Worm (Caenorhabditis elegans) whole organism, L1 larva: Measurements from ENCODE around the gene R04E5.7.

ENCODE experiments used
- C16A3.4 ChIP-seq: fragments of 150-350 bp; optimal IDR thresholded peaks from 2 replicates; lab custom pipeline; 2014; ENCODE audit warnings: missing biosample characterization, missing genetic modification characterization
- aha-1 ChIP-seq: fragments of 150-350 bp; optimal IDR thresholded peaks from 2 replicates; lab custom pipeline; 2014; ENCODE audit warnings: missing biosample characterization, missing genetic modification characterization
- alr-1 ChIP-seq: fragments of 200-800 bp; sonication (Bioruptor generic); optimal IDR thresholded peaks from 2 replicates; lab custom pipeline; 2018; ENCODE audit warnings: borderline replicate concordance, mild to moderate bottlenecking, missing genetic modification characterization, missing compliant biosample characterization
- blmp-1 ChIP-seq: fragments of 150-350 bp; optimal IDR thresholded peaks from 2 replicates; lab custom pipeline; 2014; ENCODE audit warnings: missing biosample characterization, missing genetic modification characterization
- ceh-82 ChIP-seq, 3 experiments: fragments of 150-350 bp in 1 of 3; sonication (generic microtip) in 2 of 3; optimal IDR thresholded peaks; 2 replicates each; lab custom pipeline; 2014 to 2017; ENCODE audit warnings: missing biosample characterization in 3 of 3, missing genetic modification characterization in 3 of 3
- ces-1 ChIP-seq: fragments of 150-350 bp; optimal IDR thresholded peaks from 2 replicates; lab custom pipeline; 2014; ENCODE audit warnings: missing biosample characterization, missing genetic modification reagents, missing genetic modification characterization
- dsc-1 ChIP-seq: sonication (generic microtip); optimal IDR thresholded peaks from 2 replicates; lab custom pipeline; 2016; ENCODE audit warnings: mild to moderate bottlenecking, missing genetic modification characterization, missing compliant biosample characterization
- efl-1 ChIP-seq, 4 experiments: fragments of 150-350 bp; optimal IDR thresholded peaks in 3 of 4; peaks in 1 of 4; 1 replicate in 1 of 4; 2 replicates in 3 of 4; lab custom pipeline; 2014; ENCODE audit warnings: missing biosample characterization in 2 of 4, missing genetic modification characterization in 2 of 4, missing genetic modification reagents in 2 of 4
- efl-3 ChIP-seq: fragments of 200-800 bp; sonication (Bioruptor generic); optimal IDR thresholded peaks from 2 replicates; lab custom pipeline; 2018; ENCODE audit warnings: mild to moderate bottlenecking, missing genetic modification characterization, missing compliant biosample characterization
- egl-27 ChIP-seq, 2 experiments: fragments of 150-350 bp in 1 of 2; sonication (generic microtip); optimal IDR thresholded peaks; 3 replicates each; lab custom pipeline; 2017 to 2018; ENCODE audit warnings: missing biosample characterization in 2 of 2, missing genetic modification characterization in 2 of 2, missing genetic modification reagents in 2 of 2
- fkh-8 ChIP-seq: sonication (generic microtip); optimal IDR thresholded peaks from 2 replicates; lab custom pipeline; 2016; ENCODE audit warnings: mild to moderate bottlenecking, missing genetic modification characterization, missing compliant biosample characterization
- fos-1 ChIP-seq: fragments of 150-350 bp; optimal IDR thresholded peaks from 2 replicates; lab custom pipeline; 2014; ENCODE audit warnings: missing biosample characterization, missing genetic modification characterization
- hpl-2 ChIP-seq: fragments of 150-350 bp; optimal IDR thresholded peaks from 2 replicates; lab custom pipeline; 2014; ENCODE audit warnings: missing biosample characterization, missing genetic modification reagents, missing genetic modification characterization
- irx-1 ChIP-seq: sonication (generic microtip); optimal IDR thresholded peaks from 2 replicates; lab custom pipeline; 2016; ENCODE audit warnings: missing genetic modification characterization, missing compliant biosample characterization
- isw-1 ChIP-seq: fragments of 200-800 bp; sonication (Bioruptor generic); IDR thresholded peaks from 2 replicates; pipeline ENCODE4 v1.3.6; 2022; ENCODE audit warnings: missing genetic modification characterization, missing compliant biosample characterization
- lin-14 ChIP-seq: fragments of 200-800 bp; sonication (Bioruptor generic); optimal IDR thresholded peaks from 2 replicates; lab custom pipeline; 2018; ENCODE audit warnings: mild to moderate bottlenecking, missing genetic modification characterization, moderate library complexity, missing compliant biosample characterization
- lin-35 ChIP-seq, 2 experiments: fragments of 150-350 bp; optimal IDR thresholded peaks; 2 replicates each; lab custom pipeline; 2014; ENCODE audit warnings: missing biosample characterization in 2 of 2, missing genetic modification characterization in 2 of 2, missing genetic modification reagents in 2 of 2
- lin-39 ChIP-seq: fragments of 150-350 bp; optimal IDR thresholded peaks from 2 replicates; lab custom pipeline; 2014; ENCODE audit warnings: missing biosample characterization, missing genetic modification reagents, missing genetic modification characterization
- lir-3 ChIP-seq: sonication (generic microtip); optimal IDR thresholded peaks from 2 replicates; lab custom pipeline; 2016; ENCODE audit warnings: mild to moderate bottlenecking, missing genetic modification characterization, moderate library complexity, missing compliant biosample characterization; ENCODE audit not compliant: poor library complexity
- lsy-2 ChIP-seq, 2 experiments: fragments of 150-350 bp; optimal IDR thresholded peaks; 2 replicates each; lab custom pipeline; 2014; ENCODE audit warnings: missing biosample characterization in 2 of 2, missing genetic modification characterization in 2 of 2
- mdl-1 ChIP-seq, 2 experiments: fragments of 150-350 bp; optimal IDR thresholded peaks; 2 replicates each; lab custom pipeline; 2014 to 2017; ENCODE audit warnings: missing biosample characterization in 2 of 2, missing genetic modification characterization in 2 of 2, inconsistent platforms in 1 of 2
- nhr-19 ChIP-seq: fragments of 200-800 bp; sonication (Bioruptor generic); conservative IDR thresholded peaks from 2 replicates; pipeline ENCODE4 v1.3.6; 2022; ENCODE audit warnings: missing genetic modification characterization, missing compliant biosample characterization
- nhr-20 ChIP-seq: sonication (generic microtip); optimal IDR thresholded peaks from 2 replicates; lab custom pipeline; 2016; ENCODE audit warnings: mild to moderate bottlenecking, missing genetic modification characterization, missing compliant biosample characterization
- nhr-71 ChIP-seq: sonication (generic microtip); optimal IDR thresholded peaks from 2 replicates; lab custom pipeline; 2016; ENCODE audit warnings: mild to moderate bottlenecking, missing genetic modification characterization, moderate library complexity, missing compliant biosample characterization
- nhr-76 ChIP-seq: sonication (generic microtip); optimal IDR thresholded peaks from 2 replicates; lab custom pipeline; 2017; ENCODE audit warnings: missing biosample characterization, missing genetic modification characterization
- nhr-77 ChIP-seq: fragments of 150-350 bp; optimal IDR thresholded peaks from 2 replicates; lab custom pipeline; 2014; ENCODE audit warnings: missing biosample characterization, missing genetic modification characterization
- nhr-84 ChIP-seq: sonication (generic microtip); optimal IDR thresholded peaks from 2 replicates; lab custom pipeline; 2017; ENCODE audit warnings: missing biosample characterization, missing genetic modification characterization
- nhr-85 ChIP-seq: sonication (generic microtip); peaks from one replicate; lab custom pipeline; 2016; ENCODE audit warnings: missing genetic modification characterization, inconsistent platforms, missing compliant biosample characterization
- nhr-90 ChIP-seq: sonication (generic microtip); optimal IDR thresholded peaks from 2 replicates; lab custom pipeline; 2016; ENCODE audit warnings: mild to moderate bottlenecking, missing genetic modification characterization, missing compliant biosample characterization; ENCODE audit not compliant: poor library complexity
- pag-3 ChIP-seq: sonication (generic microtip); optimal IDR thresholded peaks from 2 replicates; lab custom pipeline; 2017; ENCODE audit warnings: missing genetic modification characterization, mild to moderate bottlenecking, missing compliant biosample characterization, antibody characterized with exemption, borderline replicate concordance; ENCODE audit not compliant: insufficient read depth
- pqm-1 ChIP-seq: sonication (generic microtip); optimal IDR thresholded peaks from 3 replicates; lab custom pipeline; 2017; ENCODE audit warnings: missing biosample characterization, missing genetic modification characterization
- rnt-1 ChIP-seq: sonication (generic microtip); optimal IDR thresholded peaks from 2 replicates; lab custom pipeline; 2016; ENCODE audit warnings: mild to moderate bottlenecking, missing genetic modification characterization, moderate library complexity, missing compliant biosample characterization
- snu-23 ChIP-seq: sonication (generic microtip); optimal IDR thresholded peaks from 2 replicates; lab custom pipeline; 2016; ENCODE audit warnings: missing genetic modification characterization, missing compliant biosample characterization
- sptf-1 ChIP-seq: fragments of 150-350 bp; optimal IDR thresholded peaks from 2 replicates; lab custom pipeline; 2014; ENCODE audit warnings: missing biosample characterization, missing genetic modification characterization
- sup-37 ChIP-seq: fragments of 200-800 bp; sonication (Bioruptor generic); optimal IDR thresholded peaks from 2 replicates; lab custom pipeline; 2018; ENCODE audit warnings: mild to moderate bottlenecking, missing genetic modification characterization, missing compliant biosample characterization
- swsn-7 ChIP-seq: sonication (generic microtip); optimal IDR thresholded peaks from 2 replicates; lab custom pipeline; 2016; ENCODE audit warnings: missing genetic modification characterization, missing compliant biosample characterization
- tbx-2 ChIP-seq: sonication (generic microtip); optimal IDR thresholded peaks from 2 replicates; lab custom pipeline; 2016; ENCODE audit warnings: missing genetic modification characterization, missing compliant biosample characterization
- unc-130 ChIP-seq: fragments of 150-350 bp; optimal IDR thresholded peaks from 2 replicates; lab custom pipeline; 2017; ENCODE audit warnings: missing biosample characterization, missing genetic modification characterization, inconsistent platforms
- unc-30 ChIP-seq: sonication (generic microtip); optimal IDR thresholded peaks from 2 replicates; lab custom pipeline; 2017; ENCODE audit warnings: missing biosample characterization, missing genetic modification characterization
- unc-62 ChIP-seq: fragments of 150-350 bp; optimal IDR thresholded peaks from 2 replicates; lab custom pipeline; 2014; ENCODE audit warnings: missing biosample characterization, missing genetic modification reagents, missing genetic modification characterization
- unc-98 ChIP-seq: fragments of 200-800 bp; sonication (Bioruptor generic); IDR thresholded peaks from 2 replicates; pipeline ENCODE4 v1.3.6; 2022; ENCODE audit warnings: missing genetic modification characterization, missing compliant biosample characterization
- ztf-11 ChIP-seq, 2 experiments: sonication (generic microtip); optimal IDR thresholded peaks; 2 replicates each; lab custom pipeline; 2016 to 2017; ENCODE audit warnings: missing genetic modification characterization in 2 of 2, missing biosample characterization in 1 of 2, missing compliant biosample characterization in 1 of 2
- ztf-4 ChIP-seq: fragments of 150-350 bp; optimal IDR thresholded peaks from 2 replicates; lab custom pipeline; 2014; ENCODE audit warnings: missing biosample characterization, missing genetic modification characterization

The R04E5.7 gene

DNA sequence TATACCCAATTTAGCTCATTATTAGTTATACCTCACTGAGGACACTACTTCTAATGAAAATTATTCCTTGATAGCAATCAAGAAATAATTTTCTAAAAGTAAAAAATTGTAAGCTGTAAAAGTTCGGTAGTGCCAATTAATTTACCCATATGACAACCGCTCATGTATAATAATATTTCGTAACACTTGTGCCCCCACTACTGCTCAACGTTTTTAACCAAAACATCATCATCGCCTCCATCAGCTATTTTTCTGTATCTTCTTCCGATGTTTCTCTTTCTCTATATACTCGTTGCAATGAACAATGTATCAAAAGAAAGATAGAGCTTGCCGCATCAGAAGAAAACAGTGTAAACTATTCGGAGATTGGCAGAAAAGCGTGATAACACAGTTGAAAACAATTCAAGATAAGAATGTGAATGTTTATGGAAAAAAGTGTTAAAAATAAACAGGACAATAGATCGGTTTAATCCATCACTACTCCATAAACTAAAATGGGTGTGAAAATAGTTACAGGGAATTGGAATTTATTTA lies 9.3 kb downstream of the R04E5.7 start:
- TF ChIP-seq fkh-8 (tag; lab: Kevin White, UChicago) (no peak), lin-39 (tag; lab: Kevin White, UChicago) (peak; percentile 7), snu-23 (GFP tag; lab: Kevin White, UChicago) (no peak), fos-1 (tag; lab: Kevin White, UChicago) (no peak), C16A3.4 (no peak), egl-27 (tag; optimal IDR thresholded peaks at IDR 0.05; lab: Kevin White, UChicago) (no peak), pag-3 (tag; lab: Kevin White, UChicago) (peak; percentile 81), aha-1 (tag; lab: Kevin White, UChicago) (no peak), isw-1 (GFP tag; lab: Robert Waterston, UW) (no peak), efl-3 (GFP tag; lab: Kevin White, UChicago) (no peak), unc-62 (no peak), nhr-90 (tag; lab: Kevin White, UChicago) (no peak), nhr-71 (peak; percentile 20), sptf-1 (tag; lab: Kevin White, UChicago) (no peak), rnt-1 (tag; lab: Kevin White, UChicago) (peak; percentile 44), nhr-77 (no peak), alr-1 (tag; lab: Kevin White, UChicago) (no peak), tbx-2 (tag; lab: Kevin White, UChicago) (no peak), unc-98 (GFP tag; lab: Robert Waterston, UW) (no peak), unc-130 (no peak), ztf-4 (tag; lab: Kevin White, UChicago) (no peak), blmp-1 (no peak), nhr-76 (no peak), unc-30 (no peak), ztf-11 (tag; optimal IDR thresholded peaks at IDR 0.05; lab: Kevin White, UChicago) (no peak), ces-1 (GFP tag; lab: Kevin White, UChicago) (no peak), sup-37 (GFP tag; lab: Kevin White, UChicago) (no peak), efl-1 (optimal IDR thresholded peaks at IDR 0.05; lab: Kevin White, UChicago) (no peak), efl-1 (GFP tag; optimal IDR thresholded peaks at IDR 0.05 in 1 of 2; lab: Kevin White, UChicago) (no peak), ceh-82 (tag; optimal IDR thresholded peaks at IDR 0.05; lab: Kevin White, UChicago) (peak in 1 of 3 experiments; percentile 9), lin-14 (GFP tag; lab: Kevin White, UChicago) (peak; percentile 45), pqm-1 (tag; lab: Kevin White, UChicago) (no peak), nhr-84 (tag; lab: Kevin White, UChicago) (no peak), lir-3 (tag; lab: Kevin White, UChicago) (no peak), hpl-2 (GFP tag; lab: Kevin White, UChicago) (no peak), swsn-7 (tag; lab: Kevin White, UChicago) (no peak), dsc-1 (tag; lab: Kevin White, UChicago) (no peak)

- peak; percentile 75 for TF ChIP-seq nhr-71
- TF ChIP-seq lin-14 (GFP tag; lab: Kevin White, UChicago), result peak; percentile 68
- peak; percentile 62 for TF ChIP-seq nhr-19 (GFP tag; lab: Robert Waterston, UW)
- peak; percentile 11 for TF ChIP-seq nhr-20 (tag; lab: Kevin White, UChicago)
- no peak for TF ChIP-seq lin-35 (GFP tag; optimal IDR thresholded peaks at IDR 0.05; lab: Kevin White, UChicago)
- TF ChIP-seq unc-130, result peak; percentile 28
- peak; percentile 80 for TF ChIP-seq rnt-1 (tag; lab: Kevin White, UChicago)
- TF ChIP-seq mdl-1 (tag; optimal IDR thresholded peaks at IDR 0.05; lab: Kevin White, UChicago), result peak in 1 of 2 experiments; percentile 8
- TF ChIP-seq sptf-1 (tag; lab: Kevin White, UChicago), result no peak
- TF ChIP-seq snu-23 (GFP tag; lab: Kevin White, UChicago), result peak; percentile 19
- peak; percentile 92 for TF ChIP-seq pag-3 (tag; lab: Kevin White, UChicago)
- TF ChIP-seq irx-1 (tag; lab: Kevin White, UChicago), result no peak
- no peak for TF ChIP-seq dsc-1 (tag; lab: Kevin White, UChicago)
- TF ChIP-seq lsy-2 (tag; optimal IDR thresholded peaks at IDR 0.05; lab: Kevin White, UChicago), result peak in 1 of 2 experiments; percentile 17
- TF ChIP-seq nhr-85 (tag; lab: Kevin White, UChicago), result no peak
- TF ChIP-seq ztf-11 (tag; optimal IDR thresholded peaks at IDR 0.05; lab: Kevin White, UChicago), result no peak
- peak; percentile 18 for TF ChIP-seq lin-39 (tag; lab: Kevin White, UChicago)
Observed at ce11 chrX:8786687-8787086, 10.4 kb downstream of the R04E5.7 start.
